Worm (Caenorhabditis elegans) whole organism, L4 larva: ENCODE measurements around the gene F32D8.4.

ENCODE experiments used
- D1046.2 ChIP-seq: fragments of 200-800 bp; sonication (Bioruptor generic); IDR thresholded peaks from 2 replicates; pipeline ENCODE4 v1.3.6; 2022; ENCODE audit warnings: missing genetic modification characterization, missing compliant biosample characterization
- F10B5.3 ChIP-seq: sonication (generic microtip); optimal IDR thresholded peaks from 2 replicates; lab custom pipeline; 2016; ENCODE audit warnings: mild to moderate bottlenecking, missing genetic modification characterization, missing compliant biosample characterization
- F26F4.8 ChIP-seq: fragments of 200-800 bp; sonication (Bioruptor generic); conservative IDR thresholded peaks from 2 replicates; pipeline ENCODE4 v1.3.6; 2022; ENCODE audit warnings: missing genetic modification characterization, missing compliant biosample characterization
- F44E2.7 ChIP-seq: fragments of 200-800 bp; sonication (Bioruptor generic); IDR thresholded peaks from 2 replicates; pipeline ENCODE4 v2.1.2; 2022; ENCODE audit warnings: missing genetic modification characterization, missing compliant biosample characterization
- F49E8.2 ChIP-seq: sonication (generic microtip); optimal IDR thresholded peaks from 2 replicates; lab custom pipeline; 2016; ENCODE audit warnings: missing compliant biosample characterization, mild to moderate bottlenecking, missing genetic modification characterization, borderline replicate concordance
- R02D3.7 ChIP-seq: fragments of 150-350 bp; sonication (generic microtip); optimal IDR thresholded peaks from 3 replicates; lab custom pipeline; 2014; ENCODE audit warnings: missing biosample characterization, missing genetic modification characterization
- T20F7.1 ChIP-seq: fragments of 200-800 bp; sonication (Bioruptor generic); optimal IDR thresholded peaks from 2 replicates; lab custom pipeline; 2018; ENCODE audit warnings: mild to moderate bottlenecking, missing genetic modification characterization, missing compliant biosample characterization
- Y105C5A.15 ChIP-seq: fragments of 200-800 bp; sonication (Bioruptor generic); IDR thresholded peaks from 2 replicates; pipeline ENCODE4 v1.3.6; 2022; ENCODE audit warnings: missing genetic modification characterization, missing compliant biosample characterization
- Y48G9A.11 ChIP-seq: fragments of 200-800 bp; sonication (Bioruptor generic); IDR thresholded peaks from 2 replicates; pipeline ENCODE4 v1.3.6; 2022; ENCODE audit warnings: missing genetic modification reagents, missing genetic modification characterization, missing compliant biosample characterization
- Y5F2A.4 ChIP-seq: fragments of 200-800 bp; sonication (Bioruptor generic); optimal IDR thresholded peaks from 2 replicates; lab custom pipeline; 2018; ENCODE audit warnings: mild to moderate bottlenecking, missing genetic modification characterization, missing compliant biosample characterization
- ZK337.2 ChIP-seq: fragments of 200-800 bp; sonication (Bioruptor generic); IDR thresholded peaks from 2 replicates; pipeline ENCODE4 v1.3.6; 2022; ENCODE audit warnings: missing genetic modification reagents, missing genetic modification characterization, missing compliant biosample characterization
- ama-1 ChIP-seq: fragments of 150-350 bp; optimal IDR thresholded peaks from 2 replicates; lab custom pipeline; 2014; ENCODE audit warnings: inconsistent platforms, mixed read lengths
- arid-1 ChIP-seq: fragments of 200-800 bp; sonication (Bioruptor generic); conservative IDR thresholded peaks from 2 replicates; pipeline ENCODE4 v1.3.6; 2022; ENCODE audit warnings: missing genetic modification reagents, missing genetic modification characterization, missing compliant biosample characterization
- attf-4 ChIP-seq: sonication (generic microtip); optimal IDR thresholded peaks from 3 replicates; lab custom pipeline; 2017; ENCODE audit warnings: missing biosample characterization, missing genetic modification characterization
- ceh-32 ChIP-seq: sonication (generic microtip); optimal IDR thresholded peaks from 2 replicates; lab custom pipeline; 2016; ENCODE audit warnings: mild to moderate bottlenecking, missing genetic modification characterization, missing compliant biosample characterization; ENCODE audit not compliant: poor library complexity
- ceh-44 ChIP-seq: fragments of 200-800 bp; sonication (Bioruptor generic); IDR thresholded peaks from 2 replicates; pipeline ENCODE4 v1.3.6; 2022; ENCODE audit warnings: missing genetic modification reagents, missing genetic modification characterization, missing compliant biosample characterization
- ceh-82 ChIP-seq: sonication (generic microtip); optimal IDR thresholded peaks from 2 replicates; lab custom pipeline; 2017; ENCODE audit warnings: missing biosample characterization, missing genetic modification characterization
- ces-1 ChIP-seq: fragments of 150-350 bp; sonication (generic microtip); optimal IDR thresholded peaks from 4 replicates; lab custom pipeline; 2014; ENCODE audit warnings: missing biosample characterization, missing genetic modification reagents, missing genetic modification characterization
- cey-2 ChIP-seq: sonication (generic microtip); optimal IDR thresholded peaks from 3 replicates; lab custom pipeline; 2017; ENCODE audit warnings: missing genetic modification characterization, mild to moderate bottlenecking, missing compliant biosample characterization, antibody characterized with exemption, borderline replicate concordance; ENCODE audit not compliant: insufficient read depth
- daf-12 ChIP-seq: fragments of 150-350 bp; optimal IDR thresholded peaks from 2 replicates; lab custom pipeline; 2014; ENCODE audit warnings: missing biosample characterization, missing genetic modification reagents, missing genetic modification characterization
- daf-16 ChIP-seq, 3 experiments: sonication (generic microtip); optimal IDR thresholded peaks; 2 replicates each; lab custom pipeline; 2016 to 2017; ENCODE audit warnings: missing genetic modification characterization in 3 of 3, missing genetic modification reagents in 3 of 3, mild to moderate bottlenecking in 2 of 3, missing compliant biosample characterization in 2 of 3, missing biosample characterization in 1 of 3, moderate library complexity in 1 of 3
- dmd-6 ChIP-seq: fragments of 200-800 bp; sonication (Bioruptor generic); IDR thresholded peaks from 2 replicates; pipeline ENCODE4 v1.3.6; 2022; ENCODE audit warnings: missing genetic modification reagents, missing genetic modification characterization, missing compliant biosample characterization
- dmd-9 ChIP-seq: fragments of 200-800 bp; sonication (Bioruptor generic); IDR thresholded peaks from 2 replicates; pipeline ENCODE4 v1.3.6; 2022; ENCODE audit warnings: missing genetic modification reagents, missing genetic modification characterization, missing compliant biosample characterization
- dve-1 ChIP-seq: sonication (generic microtip); optimal IDR thresholded peaks from 2 replicates; lab custom pipeline; 2017; ENCODE audit warnings: antibody characterized with exemption, mild to moderate bottlenecking, missing genetic modification characterization, missing compliant biosample characterization; ENCODE audit not compliant: insufficient read depth
- egl-27 ChIP-seq: sonication (generic microtip); optimal IDR thresholded peaks from 3 replicates; lab custom pipeline; 2017; ENCODE audit warnings: missing biosample characterization, missing genetic modification reagents, missing genetic modification characterization
- fkh-10 ChIP-seq: fragments of 150-350 bp; optimal IDR thresholded peaks from 2 replicates; lab custom pipeline; 2014; ENCODE audit warnings: missing biosample characterization, missing genetic modification reagents, missing genetic modification characterization
- hmg-1.1 ChIP-seq: fragments of 200-800 bp; sonication (Bioruptor generic); IDR thresholded peaks from 2 replicates; pipeline ENCODE4 v1.3.6; 2022; ENCODE audit warnings: missing genetic modification reagents, missing genetic modification characterization, missing compliant biosample characterization
- lin-1 ChIP-seq: fragments of 200-800 bp; sonication (Bioruptor generic); IDR thresholded peaks from 2 replicates; pipeline ENCODE4 v1.3.6; 2022; ENCODE audit warnings: missing genetic modification reagents, missing genetic modification characterization, missing compliant biosample characterization
- lin-13 ChIP-seq: fragments of 150-350 bp; optimal IDR thresholded peaks from 2 replicates; lab custom pipeline; 2014; ENCODE audit warnings: missing biosample characterization, missing genetic modification reagents, missing genetic modification characterization
- lin-39 ChIP-seq: fragments of 150-350 bp; optimal IDR thresholded peaks from 2 replicates; lab custom pipeline; 2014; ENCODE audit warnings: missing biosample characterization, missing genetic modification reagents, missing genetic modification characterization
- lir-3 ChIP-seq: sonication (generic microtip); optimal IDR thresholded peaks from 2 replicates; lab custom pipeline; 2016; ENCODE audit warnings: mild to moderate bottlenecking, missing genetic modification characterization, missing compliant biosample characterization
- madf-5 ChIP-seq, 2 experiments: fragments of 200-800 bp; sonication (Bioruptor generic); IDR thresholded peaks; 2 replicates each; pipeline ENCODE4 v1.3.6; 2022; ENCODE audit warnings: missing compliant biosample characterization in 2 of 2, missing genetic modification characterization in 2 of 2
- madf-9 ChIP-seq: fragments of 200-800 bp; sonication (Bioruptor generic); conservative IDR thresholded peaks from 2 replicates; pipeline ENCODE4 v1.3.6; 2022; ENCODE audit warnings: missing genetic modification reagents, missing genetic modification characterization, missing compliant biosample characterization
- mdl-1 ChIP-seq, 2 experiments: fragments of 150-350 bp in 1 of 2; sonication (generic microtip) in 1 of 2; optimal IDR thresholded peaks; 2 replicates each; lab custom pipeline; 2014 to 2017; ENCODE audit warnings: missing biosample characterization in 2 of 2, missing genetic modification characterization in 2 of 2
- mdt-29 ChIP-seq: fragments of 200-800 bp; sonication (Bioruptor generic); IDR thresholded peaks from 2 replicates; pipeline ENCODE4 v1.3.6; 2022; ENCODE audit warnings: missing genetic modification reagents, missing genetic modification characterization, missing compliant biosample characterization
- mep-1 ChIP-seq: fragments of 150-350 bp; sonication (generic microtip); optimal IDR thresholded peaks from 3 replicates; lab custom pipeline; 2014; ENCODE audit warnings: missing biosample characterization, missing genetic modification characterization
- mxl-2 ChIP-seq: fragments of 200-800 bp; sonication (Bioruptor generic); conservative IDR thresholded peaks from 2 replicates; pipeline ENCODE4 v1.3.6; 2022; ENCODE audit warnings: missing genetic modification reagents, missing genetic modification characterization, missing compliant biosample characterization
- nhr-10 ChIP-seq: fragments of 150-350 bp; optimal IDR thresholded peaks from 2 replicates; lab custom pipeline; 2014; ENCODE audit warnings: missing biosample characterization, missing genetic modification characterization
- nhr-11 ChIP-seq: fragments of 150-350 bp; optimal IDR thresholded peaks from 2 replicates; lab custom pipeline; 2014; ENCODE audit warnings: missing biosample characterization, missing genetic modification characterization
- nhr-111 ChIP-seq: fragments of 200-800 bp; sonication (Bioruptor generic); optimal IDR thresholded peaks from 2 replicates; lab custom pipeline; 2018; ENCODE audit warnings: mild to moderate bottlenecking, missing genetic modification characterization, missing compliant biosample characterization
- nhr-28 ChIP-seq: fragments of 150-350 bp; optimal IDR thresholded peaks from 2 replicates; lab custom pipeline; 2014; ENCODE audit warnings: missing biosample characterization, missing genetic modification characterization
- nhr-41 ChIP-seq: fragments of 200-800 bp; sonication (Bioruptor generic); IDR thresholded peaks from 2 replicates; pipeline ENCODE4 v1.3.6; 2022; ENCODE audit warnings: missing genetic modification reagents, missing genetic modification characterization, missing compliant biosample characterization
- nhr-42 ChIP-seq: fragments of 200-800 bp; sonication (Bioruptor generic); IDR thresholded peaks from 2 replicates; pipeline ENCODE4 v1.3.6; 2022; ENCODE audit warnings: missing genetic modification characterization, missing compliant biosample characterization
- pqm-1 ChIP-seq: sonication (generic microtip); optimal IDR thresholded peaks from 2 replicates; lab custom pipeline; 2017; ENCODE audit warnings: missing biosample characterization, missing genetic modification characterization
- set-16 ChIP-seq: fragments of 200-800 bp; sonication (Bioruptor generic); IDR thresholded peaks from 2 replicates; pipeline ENCODE4 v1.3.6; 2022; ENCODE audit warnings: missing genetic modification reagents, missing genetic modification characterization, missing compliant biosample characterization
- tag-97 ChIP-seq: fragments of 200-800 bp; sonication (Bioruptor generic); IDR thresholded peaks from 2 replicates; pipeline ENCODE4 v1.3.6; 2022; ENCODE audit warnings: missing genetic modification characterization, missing compliant biosample characterization
- tra-1 ChIP-seq: fragments of 200-800 bp; sonication (Bioruptor generic); IDR thresholded peaks from 2 replicates; pipeline ENCODE4 v1.3.6; 2022; ENCODE audit warnings: missing genetic modification reagents, missing genetic modification characterization, missing compliant biosample characterization
- unc-39 ChIP-seq: sonication (generic microtip); optimal IDR thresholded peaks from 2 replicates; lab custom pipeline; 2017; ENCODE audit warnings: missing biosample characterization, missing genetic modification characterization
- zfp-2 ChIP-seq: sonication (generic microtip); optimal IDR thresholded peaks from 2 replicates; lab custom pipeline; 2016; ENCODE audit warnings: mild to moderate bottlenecking, missing genetic modification characterization, missing compliant biosample characterization
- zfp-3 ChIP-seq: fragments of 200-800 bp; sonication (Bioruptor generic); conservative IDR thresholded peaks from 2 replicates; pipeline ENCODE4 v1.3.6; 2022; ENCODE audit warnings: missing genetic modification reagents, missing genetic modification characterization, missing compliant biosample characterization
- zip-11 ChIP-seq: fragments of 200-800 bp; sonication (Bioruptor generic); IDR thresholded peaks from 2 replicates; pipeline ENCODE4 v1.3.6; 2022; ENCODE audit warnings: missing genetic modification characterization, missing compliant biosample characterization
- ztf-7 ChIP-seq: fragments of 150-350 bp; optimal IDR thresholded peaks from 2 replicates; lab custom pipeline; 2014; ENCODE audit warnings: missing biosample characterization, missing genetic modification characterization

Gene F32D8.4

DNA sequence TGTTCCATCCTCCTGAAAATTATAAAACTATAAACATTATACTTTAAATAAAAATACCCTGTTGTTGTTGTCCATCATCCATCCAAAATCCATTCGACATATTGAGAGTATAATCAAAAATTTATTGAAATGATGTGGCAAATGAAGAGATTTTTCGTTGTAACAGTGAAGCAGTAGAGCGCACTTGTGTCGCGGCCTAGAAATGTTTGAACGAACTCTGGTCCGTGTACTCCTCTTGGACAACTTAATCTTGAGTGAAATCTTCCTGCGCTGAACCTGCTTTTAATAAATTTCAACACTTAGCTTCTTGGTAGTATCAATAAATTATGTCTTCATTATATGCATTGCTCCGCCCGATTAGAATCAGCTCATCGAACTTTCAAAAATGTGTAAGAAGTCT is 1.2 kb upstream of the F32D8.4 start, which contains the start of the genes F32D8.14 and F32D8.5 (continued):
- TF ChIP-seq hmg-1.1 (peak; percentile 63), zfp-2 (no peak), set-16 (GFP tag; lab: Robert Waterston, UW) (no peak), nhr-42 (no peak), F10B5.3 (tag; lab: Kevin White, UChicago) (no peak), D1046.2 (no peak), Y5F2A.4 (no peak), mxl-2 (GFP tag; lab: Robert Waterston, UW) (no peak), ztf-7 (peak; percentile 56), ceh-44 (GFP tag; lab: Robert Waterston, UW) (no peak), mdl-1 (tag; optimal IDR thresholded peaks at IDR 0.05; lab: Kevin White, UChicago) (no peak), ZK337.2 (GFP tag; lab: Robert Waterston, UW) (peak; percentile 77), F44E2.7 (GFP tag; lab: Robert Waterston, UW) (no peak), fkh-10 (no peak), ceh-32 (tag; lab: Kevin White, UChicago) (no peak), madf-9 (GFP tag; lab: Robert Waterston, UW) (0 out of 2 replicates have a peak, but pooled peaks have one; percentile 32), mep-1 (tag; lab: Kevin White, UChicago) (peak; percentile 76), nhr-28 (tag; lab: Kevin White, UChicago) (peak; percentile 18), daf-16 (GFP tag; optimal IDR thresholded peaks at IDR 0.05; lab: Kevin White, UChicago) (no peak), daf-16 (tag; optimal IDR thresholded peaks at IDR 0.05; lab: Kevin White, UChicago) (peak; percentile 27), egl-27 (tag; lab: Kevin White, UChicago) (no peak), ces-1 (GFP tag; lab: Kevin White, UChicago) (no peak), attf-4 (tag; lab: Kevin White, UChicago) (no peak), R02D3.7 (no peak), zip-11 (no peak), dmd-6 (GFP tag; lab: Robert Waterston, UW) (peak; percentile 46), unc-39 (no peak), T20F7.1 (peak; percentile 64), Y48G9A.11 (GFP tag; lab: Robert Waterston, UW) (no peak), nhr-41 (no peak), daf-12 (no peak), ama-1 (lab: Kevin White, UChicago) (no peak), lin-39 (tag; lab: Kevin White, UChicago) (no peak), lin-13 (GFP tag; lab: Kevin White, UChicago) (peak; percentile 79), F49E8.2 (tag; lab: Kevin White, UChicago) (no peak), dmd-9 (GFP tag; lab: Robert Waterston, UW) (no peak), lin-1 (GFP tag; lab: Robert Waterston, UW) (no peak), Y105C5A.15 (no peak), dve-1 (tag; lab: Kevin White, UChicago) (peak; percentile 85), tag-97 (GFP tag; lab: Robert Waterston, UW) (no peak), mdt-29 (GFP tag; lab: Robert Waterston, UW) (no peak), arid-1 (GFP tag; lab: Robert Waterston, UW) (0 out of 2 replicates have a peak, but pooled peaks have one; percentile 28), pqm-1 (peak; percentile 1), ceh-82 (no peak), nhr-11 (tag; lab: Kevin White, UChicago) (peak; percentile 30), F26F4.8 (GFP tag; lab: Robert Waterston, UW) (no peak), lir-3 (tag; lab: Kevin White, UChicago) (no peak), madf-5 (GFP tag; IDR thresholded peaks at IDR 0.05; lab: Robert Waterston, UW) (no peak), nhr-10 (tag; lab: Kevin White, UChicago) (no peak), tra-1 (GFP tag; lab: Robert Waterston, UW) (no peak), nhr-111 (GFP tag; lab: Kevin White, UChicago) (no peak), cey-2 (tag; lab: Kevin White, UChicago) (no peak), zfp-3 (GFP tag; lab: Robert Waterston, UW) (no peak)
